Worm (Caenorhabditis elegans) whole organism, young adult: ENCODE data around the gene F57C12.6.
A peak's percentile ranks its signal among the peaks of the same experiment; 100 is the strongest.

Source experiments
- B0336.3 ChIP-seq: fragments of 200-800 bp; sonication (Bioruptor generic); IDR thresholded peaks from 2 replicates; pipeline ENCODE4 v1.3.6; 2022; ENCODE audit warnings: missing genetic modification characterization, missing compliant biosample characterization
- F22D6.2 ChIP-seq: sonication (generic microtip); optimal IDR thresholded peaks from 2 replicates; lab custom pipeline; 2016; ENCODE audit warnings: mild to moderate bottlenecking, missing genetic modification characterization, missing compliant biosample characterization
- F39B2.1 ChIP-seq: fragments of 200-800 bp; sonication (Bioruptor generic); IDR thresholded peaks from 2 replicates; pipeline ENCODE4 v1.3.6; 2022; ENCODE audit warnings: missing genetic modification reagents, missing genetic modification characterization, missing compliant biosample characterization
- F52B5.7 ChIP-seq: sonication (generic microtip); optimal IDR thresholded peaks from 2 replicates; lab custom pipeline; 2016; ENCODE audit warnings: mild to moderate bottlenecking, missing genetic modification characterization, missing compliant biosample characterization
- K12H6.12 ChIP-seq: fragments of 200-800 bp; sonication (Bioruptor generic); optimal IDR thresholded peaks from 2 replicates; lab custom pipeline; 2018; ENCODE audit warnings: mild to moderate bottlenecking, missing genetic modification characterization, missing compliant biosample characterization
- Y53G8AR.9 ChIP-seq: fragments of 200-800 bp; sonication (Bioruptor generic); conservative IDR thresholded peaks from 2 replicates; pipeline ENCODE4 v1.3.6; 2022; ENCODE audit warnings: missing genetic modification reagents, missing genetic modification characterization, missing compliant biosample characterization
- Y56A3A.18 ChIP-seq: fragments of 200-800 bp; sonication (Bioruptor generic); IDR thresholded peaks from 2 replicates; pipeline ENCODE4 v1.3.6; 2022; ENCODE audit warnings: missing genetic modification reagents, missing genetic modification characterization, missing compliant biosample characterization
- Y67H2A.10 ChIP-seq: fragments of 200-800 bp; sonication (Bioruptor generic); conservative IDR thresholded peaks from 2 replicates; pipeline ENCODE4 v1.3.6; 2022; ENCODE audit warnings: missing genetic modification reagents, missing genetic modification characterization, missing compliant biosample characterization
- ZK185.1 ChIP-seq: sonication (generic microtip); optimal IDR thresholded peaks from 2 replicates; lab custom pipeline; 2016; ENCODE audit warnings: mild to moderate bottlenecking, missing genetic modification characterization, missing compliant biosample characterization; ENCODE audit not compliant: poor library complexity, severe bottlenecking
- ama-1 ChIP-seq, 3 experiments: fragments of 150-350 bp in 1 of 3; sonication (generic microtip) in 2 of 3; optimal IDR thresholded peaks; 2 replicates each; lab custom pipeline; 2014 to 2018; ENCODE audit warnings: missing biosample characterization in 2 of 3, missing genetic modification characterization in 2 of 3, missing genetic modification reagents in 2 of 3
- aptf-3 ChIP-seq: fragments of 200-800 bp; sonication (Bioruptor generic); IDR thresholded peaks from 2 replicates; pipeline ENCODE4 v1.3.6; 2022; ENCODE audit warnings: missing genetic modification characterization, missing compliant biosample characterization
- attf-5 ChIP-seq: fragments of 200-800 bp; sonication (Bioruptor generic); optimal IDR thresholded peaks from 2 replicates; lab custom pipeline; 2018; ENCODE audit warnings: mild to moderate bottlenecking, missing genetic modification characterization, missing compliant biosample characterization
- attf-6 ChIP-seq: fragments of 200-800 bp; sonication (Bioruptor generic); IDR thresholded peaks from 2 replicates; pipeline ENCODE4 v1.3.6; 2022; ENCODE audit warnings: missing genetic modification reagents, missing genetic modification characterization, missing compliant biosample characterization
- bed-1 ChIP-seq: fragments of 200-800 bp; sonication (Bioruptor generic); IDR thresholded peaks from 2 replicates; pipeline ENCODE4 v1.3.6; 2022; ENCODE audit warnings: missing genetic modification reagents, missing genetic modification characterization, missing compliant biosample characterization
- ccch-3 ChIP-seq: fragments of 200-800 bp; sonication (Bioruptor generic); optimal IDR thresholded peaks from 2 replicates; lab custom pipeline; 2018; ENCODE audit warnings: mild to moderate bottlenecking, missing genetic modification characterization, missing compliant biosample characterization
- cebp-2 ChIP-seq: fragments of 200-800 bp; sonication (Bioruptor generic); IDR thresholded peaks from 2 replicates; pipeline ENCODE4 v1.3.6; 2022; ENCODE audit warnings: missing genetic modification characterization, missing compliant biosample characterization
- ceh-100 ChIP-seq: fragments of 200-800 bp; sonication (Bioruptor generic); IDR thresholded peaks from 2 replicates; pipeline ENCODE4 v1.3.6; 2022; ENCODE audit warnings: missing genetic modification reagents, missing genetic modification characterization, missing compliant biosample characterization
- ceh-27 ChIP-seq: fragments of 200-800 bp; sonication (Bioruptor generic); optimal IDR thresholded peaks from 2 replicates; lab custom pipeline; 2018; ENCODE audit warnings: mild to moderate bottlenecking, missing genetic modification characterization, moderate library complexity, missing compliant biosample characterization
- ceh-40 ChIP-seq: fragments of 200-800 bp; sonication (Bioruptor generic); IDR thresholded peaks from 2 replicates; pipeline ENCODE4 v1.3.6; 2022; ENCODE audit warnings: missing genetic modification characterization, missing compliant biosample characterization
- ceh-58 ChIP-seq: fragments of 200-800 bp; sonication (Bioruptor generic); IDR thresholded peaks from 2 replicates; pipeline ENCODE4 v1.3.6; 2022; ENCODE audit warnings: missing genetic modification characterization, missing compliant biosample characterization
- chd-7 ChIP-seq: sonication (generic microtip); optimal IDR thresholded peaks from 2 replicates; lab custom pipeline; 2016; ENCODE audit warnings: mild to moderate bottlenecking, missing genetic modification characterization, moderate library complexity, missing compliant biosample characterization
- die-1 ChIP-seq: sonication (generic microtip); optimal IDR thresholded peaks from 2 replicates; lab custom pipeline; 2016; ENCODE audit warnings: missing genotype, mild to moderate bottlenecking, missing genetic modification characterization, missing compliant biosample characterization
- dpl-1 ChIP-seq: fragments of 150-350 bp; optimal IDR thresholded peaks from 2 replicates; lab custom pipeline; 2014; ENCODE audit warnings: missing biosample characterization, missing genetic modification reagents, missing genetic modification characterization
- ets-4 ChIP-seq: fragments of 200-800 bp; sonication (Bioruptor generic); optimal IDR thresholded peaks from 2 replicates; lab custom pipeline; 2018; ENCODE audit warnings: mild to moderate bottlenecking, missing genetic modification characterization, missing compliant biosample characterization
- him-1 ChIP-seq: sonication (generic microtip); optimal IDR thresholded peaks from 2 replicates; lab custom pipeline; 2016; ENCODE audit warnings: missing genotype, missing genetic modification reagents, missing genetic modification characterization, missing compliant biosample characterization
- hlh-26 ChIP-seq: fragments of 200-800 bp; sonication (Bioruptor generic); conservative IDR thresholded peaks from 2 replicates; pipeline ENCODE4 v1.3.6; 2022; ENCODE audit warnings: missing genetic modification reagents, missing genetic modification characterization, missing compliant biosample characterization
- hmg-1.2 ChIP-seq: fragments of 200-800 bp; sonication (Bioruptor generic); IDR thresholded peaks from 2 replicates; pipeline ENCODE4 v1.3.6; 2022; ENCODE audit warnings: missing genetic modification reagents, missing genetic modification characterization, missing compliant biosample characterization
- hmg-20 ChIP-seq: fragments of 200-800 bp; sonication (Bioruptor generic); IDR thresholded peaks from 2 replicates; pipeline ENCODE4 v1.3.6; 2022; ENCODE audit warnings: missing genetic modification reagents, missing genetic modification characterization, missing compliant biosample characterization
- hrde-1 ChIP-seq: sonication (generic microtip); optimal IDR thresholded peaks from 2 replicates; lab custom pipeline; 2016; ENCODE audit warnings: missing genetic modification characterization, mild to moderate bottlenecking, missing compliant biosample characterization, moderate library complexity, missing genotype, missing genetic modification reagents, borderline replicate concordance
- hsf-1 ChIP-seq: fragments of 200-800 bp; sonication (Bioruptor generic); IDR thresholded peaks from 2 replicates; pipeline ENCODE4 v1.3.6; 2022; ENCODE audit warnings: missing genetic modification reagents, missing genetic modification characterization, missing compliant biosample characterization
- lag-1 ChIP-seq: fragments of 200-800 bp; sonication (Bioruptor generic); IDR thresholded peaks from 2 replicates; pipeline ENCODE4 v1.3.6; 2022; ENCODE audit warnings: missing genetic modification reagents, missing genetic modification characterization, missing compliant biosample characterization
- let-607 ChIP-seq, 2 experiments: fragments of 200-800 bp in 1 of 2; sonication (Bioruptor generic) in 1 of 2; sonication (generic microtip) in 1 of 2; optimal IDR thresholded peaks; 2 replicates each; lab custom pipeline; 2016 to 2018; ENCODE audit warnings: mild to moderate bottlenecking in 2 of 2, missing compliant biosample characterization in 2 of 2, missing genetic modification characterization in 2 of 2, moderate library complexity in 2 of 2, missing genotype in 1 of 2
- lin-54 ChIP-seq: fragments of 200-800 bp; sonication (Bioruptor generic); optimal IDR thresholded peaks from 2 replicates; lab custom pipeline; 2018; ENCODE audit warnings: mild to moderate bottlenecking, missing genetic modification characterization, missing compliant biosample characterization
- lsy-27 ChIP-seq: sonication (generic microtip); optimal IDR thresholded peaks from 2 replicates; lab custom pipeline; 2017; ENCODE audit warnings: missing genetic modification characterization, mild to moderate bottlenecking, missing compliant biosample characterization, antibody characterized with exemption, missing genotype, borderline replicate concordance; ENCODE audit not compliant: insufficient read depth
- madf-6 ChIP-seq: fragments of 200-800 bp; sonication (Bioruptor generic); IDR thresholded peaks from 2 replicates; pipeline ENCODE4 v1.3.6; 2022; ENCODE audit warnings: missing genetic modification reagents, missing genetic modification characterization, missing compliant biosample characterization
- mel-28 ChIP-seq: sonication (generic microtip); optimal IDR thresholded peaks from 2 replicates; lab custom pipeline; 2016; ENCODE audit warnings: borderline replicate concordance, mild to moderate bottlenecking, missing genetic modification characterization, missing compliant biosample characterization
- nfya-1 ChIP-seq: sonication (generic microtip); optimal IDR thresholded peaks from 2 replicates; lab custom pipeline; 2017; ENCODE audit warnings: antibody characterized with exemption, missing compliant biosample characterization, missing genetic modification characterization, borderline replicate concordance; ENCODE audit not compliant: insufficient read depth
- nhr-120 ChIP-seq: fragments of 200-800 bp; sonication (Bioruptor generic); IDR thresholded peaks from 2 replicates; pipeline ENCODE4 v1.3.6; 2022; ENCODE audit warnings: missing genetic modification characterization, missing compliant biosample characterization
- nhr-179 ChIP-seq: sonication (generic microtip); optimal IDR thresholded peaks from 2 replicates; lab custom pipeline; 2016; ENCODE audit warnings: mild to moderate bottlenecking, missing genetic modification characterization, missing compliant biosample characterization
- pbrm-1 ChIP-seq: fragments of 200-800 bp; sonication (Bioruptor generic); IDR thresholded peaks from 2 replicates; pipeline ENCODE4 v1.3.6; 2022; ENCODE audit warnings: missing genetic modification reagents, missing genetic modification characterization, missing compliant biosample characterization
- rcor-1 ChIP-seq: fragments of 200-800 bp; sonication (Bioruptor generic); IDR thresholded peaks from 2 replicates; pipeline ENCODE4 v1.3.6; 2022; ENCODE audit warnings: missing genetic modification reagents, missing genetic modification characterization, missing compliant biosample characterization
- rpc-1 ChIP-seq, 2 experiments: fragments of 150-350 bp in 1 of 2; sonication (generic microtip) in 1 of 2; optimal IDR thresholded peaks; 2 replicates each; lab custom pipeline; 2014 to 2018; ENCODE audit warnings: missing biosample characterization in 1 of 2, missing genetic modification characterization in 1 of 2, missing genetic modification reagents in 1 of 2, missing genotype in 1 of 2
- sdz-38 ChIP-seq: sonication (generic microtip); optimal IDR thresholded peaks from 2 replicates; lab custom pipeline; 2016; ENCODE audit warnings: missing genotype, missing genetic modification characterization, missing compliant biosample characterization
- somi-1 ChIP-seq: fragments of 200-800 bp; sonication (Bioruptor generic); optimal IDR thresholded peaks from 2 replicates; lab custom pipeline; 2018; ENCODE audit warnings: mild to moderate bottlenecking, missing genetic modification characterization, missing compliant biosample characterization
- zim-3 ChIP-seq: sonication (generic microtip); optimal IDR thresholded peaks from 2 replicates; lab custom pipeline; 2017; ENCODE audit warnings: mild to moderate bottlenecking, missing genetic modification characterization, moderate library complexity, missing compliant biosample characterization
- ztf-18 ChIP-seq: sonication (generic microtip); optimal IDR thresholded peaks from 2 replicates; lab custom pipeline; 2016; ENCODE audit warnings: missing genotype, mild to moderate bottlenecking, missing genetic modification characterization, missing compliant biosample characterization
- ztf-6 ChIP-seq: fragments of 200-800 bp; sonication (Bioruptor generic); IDR thresholded peaks from 2 replicates; pipeline ENCODE4 v1.3.6; 2022; ENCODE audit warnings: missing genetic modification reagents, missing genetic modification characterization, missing compliant biosample characterization

Gene F57C12.6

ce11 chrX:593245-593733 lies 39.5 kb upstream of the F57C12.6 start (continued):
- TF ChIP-seq somi-1 (GFP tag; lab: Kevin White, UChicago) (peak; percentile 71), sdz-38 (tag; lab: Kevin White, UChicago) (no peak), ccch-3 (GFP tag; lab: Kevin White, UChicago) (no peak), B0336.3 (GFP tag; lab: Robert Waterston, UW) (peak; percentile 85; the same call in 1 of the 2 replicates), attf-6 (GFP tag; lab: Robert Waterston, UW) (no peak), Y67H2A.10 (GFP tag; lab: Robert Waterston, UW) (no peak), lsy-27 (tag; lab: Kevin White, UChicago) (no peak), bed-1 (GFP tag; lab: Robert Waterston, UW) (no peak), hlh-26 (GFP tag; lab: Robert Waterston, UW) (no peak), pbrm-1 (peak; percentile 50; the same call in 1 of the 2 replicates), aptf-3 (no peak), zim-3 (tag; lab: Kevin White, UChicago) (no peak), ceh-100 (GFP tag; lab: Robert Waterston, UW) (no peak), K12H6.12 (tag; lab: Kevin White, UChicago) (peak; percentile 90), Y56A3A.18 (GFP tag; lab: Robert Waterston, UW) (no peak), cebp-2 (GFP tag; lab: Robert Waterston, UW) (no peak), hmg-1.2 (GFP tag; lab: Robert Waterston, UW) (peak; percentile 64), hrde-1 (tag; lab: Kevin White, UChicago) (no peak), nfya-1 (tag; lab: Kevin White, UChicago) (no peak), ama-1 (optimal IDR thresholded peaks at IDR 0.05; lab: Kevin White, UChicago) (no peak), ama-1 (GFP tag; optimal IDR thresholded peaks at IDR 0.05; lab: Kevin White, UChicago) (peak in 1 of 2 experiments; percentile 37), hmg-20 (GFP tag; lab: Robert Waterston, UW) (0 out of 2 replicates have a peak, but pooled peaks have one; percentile 42), ztf-18 (tag; lab: Kevin White, UChicago) (no peak), ets-4 (GFP tag; lab: Kevin White, UChicago) (peak; percentile 68), F52B5.7 (tag; lab: Kevin White, UChicago) (no peak), Y53G8AR.9 (GFP tag; lab: Robert Waterston, UW) (0 out of 2 replicates have a peak, but pooled peaks have one; percentile 23), madf-6 (GFP tag; lab: Robert Waterston, UW) (no peak), him-1 (tag; lab: Kevin White, UChicago) (no peak), hsf-1 (GFP tag; lab: Robert Waterston, UW) (0 out of 2 replicates have a peak, but pooled peaks have one; percentile 50), dpl-1 (no peak), die-1 (tag; lab: Kevin White, UChicago) (peak; percentile 47), rcor-1 (peak; percentile 61; the same call in 1 of the 2 replicates), nhr-120 (GFP tag; lab: Robert Waterston, UW) (no peak), rpc-1 (optimal IDR thresholded peaks at IDR 0.05; lab: Kevin White, UChicago) (no peak), rpc-1 (tag; optimal IDR thresholded peaks at IDR 0.05; lab: Kevin White, UChicago) (no peak), ceh-27 (peak; percentile 70), let-607 (tag; optimal IDR thresholded peaks at IDR 0.05; lab: Kevin White, UChicago) (peak in 1 of 2 experiments; percentile 59), F22D6.2 (tag; lab: Kevin White, UChicago) (peak; percentile 36), chd-7 (tag; lab: Kevin White, UChicago) (peak; percentile 81), attf-5 (GFP tag; lab: Kevin White, UChicago) (peak; percentile 81), ZK185.1 (tag; lab: Kevin White, UChicago) (peak; percentile 89), ceh-40 (GFP tag; lab: Robert Waterston, UW) (no peak), lin-54 (GFP tag; lab: Kevin White, UChicago) (peak; percentile 42), ztf-6 (no peak), F39B2.1 (GFP tag; lab: Robert Waterston, UW) (no peak), nhr-179 (tag; lab: Kevin White, UChicago) (no peak), mel-28 (tag; lab: Kevin White, UChicago) (no peak), lag-1 (GFP tag; lab: Robert Waterston, UW) (no peak), ceh-58 (GFP tag; lab: Robert Waterston, UW) (no peak)
